Worm (Caenorhabditis elegans) whole organism, L4 larva: Measurements from ENCODE around the gene F21C10.9.

Source experiments
- F26F4.8 ChIP-seq: fragments of 200-800 bp; sonication (Bioruptor generic); conservative IDR thresholded peaks from 2 replicates; pipeline ENCODE4 v1.3.6; 2022; ENCODE audit warnings: missing genetic modification characterization, missing compliant biosample characterization
- F37D6.2 ChIP-seq: sonication (generic microtip); optimal IDR thresholded peaks from 2 replicates; lab custom pipeline; 2016; ENCODE audit warnings: mild to moderate bottlenecking, missing genetic modification characterization, missing compliant biosample characterization
- T26A8.4 ChIP-seq: fragments of 200-800 bp; sonication (Bioruptor generic); IDR thresholded peaks from 2 replicates; pipeline ENCODE4 v1.3.6; 2022; ENCODE audit warnings: missing genetic modification characterization, missing compliant biosample characterization
- Y105C5A.15 ChIP-seq: fragments of 200-800 bp; sonication (Bioruptor generic); IDR thresholded peaks from 2 replicates; pipeline ENCODE4 v1.3.6; 2022; ENCODE audit warnings: missing genetic modification characterization, missing compliant biosample characterization
- Y5F2A.4 ChIP-seq: fragments of 200-800 bp; sonication (Bioruptor generic); optimal IDR thresholded peaks from 2 replicates; lab custom pipeline; 2018; ENCODE audit warnings: mild to moderate bottlenecking, missing genetic modification characterization, missing compliant biosample characterization
- Y75B8A.6 ChIP-seq: fragments of 200-800 bp; sonication (Bioruptor generic); IDR thresholded peaks from 2 replicates; pipeline ENCODE4 v1.3.6; 2022; ENCODE audit warnings: missing genetic modification reagents, missing genetic modification characterization, missing compliant biosample characterization
- ZK546.5 ChIP-seq, 2 experiments: sonication (generic microtip); optimal IDR thresholded peaks; 2 replicates each; lab custom pipeline; 2017; ENCODE audit warnings: missing biosample characterization in 2 of 2, missing genetic modification characterization in 2 of 2
- aha-1 ChIP-seq: fragments of 150-350 bp; peaks from one replicate; lab custom pipeline; 2014; ENCODE audit warnings: missing biosample characterization, missing genetic modification characterization
- aly-2 ChIP-seq: sonication (generic microtip); optimal IDR thresholded peaks from 2 replicates; lab custom pipeline; 2018; ENCODE audit warnings: missing biosample characterization, missing genetic modification characterization
- ama-1 ChIP-seq: fragments of 150-350 bp; optimal IDR thresholded peaks from 2 replicates; lab custom pipeline; 2014; ENCODE audit warnings: inconsistent platforms, mixed read lengths
- attf-4 ChIP-seq: sonication (generic microtip); optimal IDR thresholded peaks from 3 replicates; lab custom pipeline; 2017; ENCODE audit warnings: missing biosample characterization, missing genetic modification characterization
- ceh-28 ChIP-seq: fragments of 150-350 bp; optimal IDR thresholded peaks from 2 replicates; lab custom pipeline; 2014; ENCODE audit warnings: missing biosample characterization, missing genetic modification reagents, missing genetic modification characterization
- ceh-32 ChIP-seq: sonication (generic microtip); optimal IDR thresholded peaks from 2 replicates; lab custom pipeline; 2016; ENCODE audit warnings: mild to moderate bottlenecking, missing genetic modification characterization, missing compliant biosample characterization; ENCODE audit not compliant: poor library complexity
- ceh-82 ChIP-seq: sonication (generic microtip); optimal IDR thresholded peaks from 2 replicates; lab custom pipeline; 2017; ENCODE audit warnings: missing biosample characterization, missing genetic modification characterization
- ctbp-1 ChIP-seq: fragments of 200-800 bp; sonication (Bioruptor generic); IDR thresholded peaks from 2 replicates; pipeline ENCODE4 v1.3.6; 2022; ENCODE audit warnings: missing genetic modification reagents, missing genetic modification characterization, missing compliant biosample characterization
- daf-16 ChIP-seq, 3 experiments: sonication (generic microtip); optimal IDR thresholded peaks; 2 replicates each; lab custom pipeline; 2016 to 2017; ENCODE audit warnings: missing genetic modification characterization in 3 of 3, missing genetic modification reagents in 3 of 3, mild to moderate bottlenecking in 2 of 3, missing compliant biosample characterization in 2 of 3, missing biosample characterization in 1 of 3, moderate library complexity in 1 of 3
- daf-19 ChIP-seq: fragments of 200-800 bp; sonication (Bioruptor generic); conservative IDR thresholded peaks from 2 replicates; pipeline ENCODE4 v1.3.6; 2022; ENCODE audit warnings: missing genetic modification characterization, missing compliant biosample characterization
- daf-8 ChIP-seq: fragments of 200-800 bp; sonication (Bioruptor generic); IDR thresholded peaks from 2 replicates; pipeline ENCODE4 v1.3.6; 2022; ENCODE audit warnings: missing genetic modification characterization, missing compliant biosample characterization
- dmd-9 ChIP-seq: fragments of 200-800 bp; sonication (Bioruptor generic); IDR thresholded peaks from 2 replicates; pipeline ENCODE4 v1.3.6; 2022; ENCODE audit warnings: missing genetic modification reagents, missing genetic modification characterization, missing compliant biosample characterization
- dve-1 ChIP-seq: sonication (generic microtip); optimal IDR thresholded peaks from 2 replicates; lab custom pipeline; 2017; ENCODE audit warnings: antibody characterized with exemption, mild to moderate bottlenecking, missing genetic modification characterization, missing compliant biosample characterization; ENCODE audit not compliant: insufficient read depth
- egl-43 ChIP-seq: fragments of 200-800 bp; sonication (Bioruptor generic); IDR thresholded peaks from 2 replicates; pipeline ENCODE4 v1.3.6; 2022; ENCODE audit warnings: missing genetic modification reagents, missing genetic modification characterization, missing compliant biosample characterization
- hif-1 ChIP-seq, 2 experiments: sonication (generic microtip); optimal IDR thresholded peaks; 2 replicates each; lab custom pipeline; 2016 to 2017; ENCODE audit warnings: missing compliant biosample characterization in 2 of 2, missing genetic modification characterization in 2 of 2, missing genetic modification reagents in 2 of 2, missing genotype in 2 of 2, mild to moderate bottlenecking in 1 of 2
- hmg-1.1 ChIP-seq: fragments of 200-800 bp; sonication (Bioruptor generic); IDR thresholded peaks from 2 replicates; pipeline ENCODE4 v1.3.6; 2022; ENCODE audit warnings: missing genetic modification reagents, missing genetic modification characterization, missing compliant biosample characterization
- jun-1 ChIP-seq: fragments of 150-350 bp; optimal IDR thresholded peaks from 2 replicates; lab custom pipeline; 2014; ENCODE audit warnings: missing biosample characterization, missing genetic modification reagents, missing genetic modification characterization
- lim-7 ChIP-seq: fragments of 200-800 bp; sonication (Bioruptor generic); IDR thresholded peaks from 2 replicates; pipeline ENCODE4 v1.3.6; 2022; ENCODE audit warnings: missing genetic modification characterization, missing compliant biosample characterization
- lin-29 ChIP-seq: fragments of 200-800 bp; sonication (Bioruptor generic); IDR thresholded peaks from 2 replicates; pipeline ENCODE4 v1.3.6; 2022; ENCODE audit warnings: missing genetic modification reagents, missing genetic modification characterization, missing compliant biosample characterization
- lin-39 ChIP-seq: fragments of 150-350 bp; optimal IDR thresholded peaks from 2 replicates; lab custom pipeline; 2014; ENCODE audit warnings: missing biosample characterization, missing genetic modification reagents, missing genetic modification characterization
- lsy-2 ChIP-seq, 2 experiments: fragments of 150-350 bp in 1 of 2; sonication (generic microtip) in 1 of 2; optimal IDR thresholded peaks; 2 replicates each; lab custom pipeline; 2014 to 2017; ENCODE audit warnings: missing biosample characterization in 2 of 2, missing genetic modification characterization in 2 of 2
- madf-5 ChIP-seq, 2 experiments: fragments of 200-800 bp; sonication (Bioruptor generic); IDR thresholded peaks; 2 replicates each; pipeline ENCODE4 v1.3.6; 2022; ENCODE audit warnings: missing compliant biosample characterization in 2 of 2, missing genetic modification characterization in 2 of 2
- mdt-29 ChIP-seq: fragments of 200-800 bp; sonication (Bioruptor generic); IDR thresholded peaks from 2 replicates; pipeline ENCODE4 v1.3.6; 2022; ENCODE audit warnings: missing genetic modification reagents, missing genetic modification characterization, missing compliant biosample characterization
- mep-1 ChIP-seq: fragments of 150-350 bp; sonication (generic microtip); optimal IDR thresholded peaks from 3 replicates; lab custom pipeline; 2014; ENCODE audit warnings: missing biosample characterization, missing genetic modification characterization
- mxl-2 ChIP-seq: fragments of 200-800 bp; sonication (Bioruptor generic); conservative IDR thresholded peaks from 2 replicates; pipeline ENCODE4 v1.3.6; 2022; ENCODE audit warnings: missing genetic modification reagents, missing genetic modification characterization, missing compliant biosample characterization
- nhr-10 ChIP-seq: fragments of 150-350 bp; optimal IDR thresholded peaks from 2 replicates; lab custom pipeline; 2014; ENCODE audit warnings: missing biosample characterization, missing genetic modification characterization
- nhr-102 ChIP-seq: sonication (generic microtip); optimal IDR thresholded peaks from 2 replicates; lab custom pipeline; 2016; ENCODE audit warnings: mild to moderate bottlenecking, missing genetic modification characterization, moderate library complexity, missing compliant biosample characterization
- nhr-11 ChIP-seq: fragments of 150-350 bp; optimal IDR thresholded peaks from 2 replicates; lab custom pipeline; 2014; ENCODE audit warnings: missing biosample characterization, missing genetic modification characterization
- nhr-237 ChIP-seq: sonication (generic microtip); optimal IDR thresholded peaks from 2 replicates; lab custom pipeline; 2017; ENCODE audit warnings: missing biosample characterization, missing genetic modification characterization
- nhr-25 ChIP-seq: sonication (generic microtip); optimal IDR thresholded peaks from 2 replicates; lab custom pipeline; 2017; ENCODE audit warnings: missing genetic modification characterization, mild to moderate bottlenecking, missing compliant biosample characterization, antibody characterized with exemption, moderate library complexity, borderline replicate concordance; ENCODE audit not compliant: insufficient read depth
- nhr-76 ChIP-seq: fragments of 150-350 bp; optimal IDR thresholded peaks from 2 replicates; lab custom pipeline; 2014; ENCODE audit warnings: missing biosample characterization, missing genetic modification characterization
- pha-4 ChIP-seq, 2 experiments: fragments of 150-350 bp in 1 of 2; fragments of 200-800 bp in 1 of 2; sonication (Bioruptor generic) in 1 of 2; IDR thresholded peaks in 1 of 2; optimal IDR thresholded peaks in 1 of 2; 2 replicates each; pipeline versions ENCODE4 v1.3.6 to Lab custom; 2014 to 2022; ENCODE audit warnings: missing genetic modification characterization in 2 of 2, missing genetic modification reagents in 2 of 2, missing biosample characterization in 1 of 2, missing compliant biosample characterization in 1 of 2
- pqm-1 ChIP-seq: sonication (generic microtip); optimal IDR thresholded peaks from 2 replicates; lab custom pipeline; 2017; ENCODE audit warnings: missing biosample characterization, missing genetic modification characterization
- skn-1 ChIP-seq: fragments of 150-350 bp; optimal IDR thresholded peaks from 2 replicates; lab custom pipeline; 2014; ENCODE audit warnings: missing biosample characterization, missing genetic modification characterization
- snpc-4 ChIP-seq: fragments of 150-350 bp; optimal IDR thresholded peaks from 2 replicates; lab custom pipeline; 2014; ENCODE audit warnings: missing biosample characterization, missing genetic modification characterization
- tag-97 ChIP-seq: fragments of 200-800 bp; sonication (Bioruptor generic); IDR thresholded peaks from 2 replicates; pipeline ENCODE4 v1.3.6; 2022; ENCODE audit warnings: missing genetic modification characterization, missing compliant biosample characterization
- unc-130 ChIP-seq: sonication (generic microtip); optimal IDR thresholded peaks from 2 replicates; lab custom pipeline; 2016; ENCODE audit warnings: missing genetic modification reagents, missing genetic modification characterization, missing compliant biosample characterization
- unc-62 ChIP-seq, 3 experiments: fragments of 150-350 bp in 1 of 3; sonication (generic microtip); optimal IDR thresholded peaks in 2 of 3; peaks in 1 of 3; 1 replicate in 1 of 3; 2 replicates in 2 of 3; lab custom pipeline; 2014 to 2017; ENCODE audit warnings: missing biosample characterization in 3 of 3, missing genetic modification characterization in 3 of 3, missing genetic modification reagents in 3 of 3, missing genotype in 1 of 3
- vab-7 ChIP-seq: fragments of 200-800 bp; sonication (Bioruptor generic); IDR thresholded peaks from 2 replicates; pipeline ENCODE4 v1.3.6; 2022; ENCODE audit warnings: missing genetic modification reagents, missing genetic modification characterization, missing compliant biosample characterization
- zag-1 ChIP-seq: fragments of 150-350 bp; optimal IDR thresholded peaks from 2 replicates; lab custom pipeline; 2014; ENCODE audit warnings: missing biosample characterization, missing genetic modification characterization
- zfp-3 ChIP-seq: fragments of 200-800 bp; sonication (Bioruptor generic); conservative IDR thresholded peaks from 2 replicates; pipeline ENCODE4 v1.3.6; 2022; ENCODE audit warnings: missing genetic modification reagents, missing genetic modification characterization, missing compliant biosample characterization
- zip-2 ChIP-seq: fragments of 150-350 bp; optimal IDR thresholded peaks from 2 replicates; lab custom pipeline; 2014; ENCODE audit warnings: missing biosample characterization, missing genetic modification characterization
- ztf-11 ChIP-seq: fragments of 150-350 bp; optimal IDR thresholded peaks from 2 replicates; lab custom pipeline; 2014; ENCODE audit warnings: missing biosample characterization, missing genetic modification characterization

The F21C10.9 gene

DNA sequence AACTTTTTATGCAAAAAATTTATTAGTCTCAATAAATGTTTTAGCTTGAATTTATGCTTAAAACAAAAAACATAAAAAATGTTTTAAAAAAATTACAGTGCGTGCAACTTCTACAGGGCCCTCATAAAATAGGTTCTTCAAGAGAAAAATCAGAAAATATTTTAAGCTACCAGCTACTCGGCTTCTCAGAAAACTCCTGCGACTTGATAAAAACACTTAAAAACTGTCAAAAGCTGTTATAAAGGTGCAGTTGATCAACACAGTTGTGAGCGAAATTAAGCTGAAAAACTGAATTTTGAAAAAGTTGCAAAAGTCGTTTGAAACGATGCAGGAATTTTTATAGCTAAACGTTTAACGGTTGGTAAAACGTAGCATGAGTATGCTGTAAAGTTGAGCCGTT is 9.7 kb downstream of the F21C10.9 start (continued):
- 0 out of 2 replicates have a peak, but pooled peaks have one; percentile 6 for TF ChIP-seq lim-7 (GFP tag; lab: Robert Waterston, UW)
- no peak for TF ChIP-seq daf-8 (GFP tag; lab: Robert Waterston, UW)
- TF ChIP-seq Y5F2A.4 (GFP tag; lab: Kevin White, UChicago), result no peak
- TF ChIP-seq mxl-2 (GFP tag; lab: Robert Waterston, UW), result no peak
- no peak for TF ChIP-seq Y105C5A.15 (GFP tag; lab: Robert Waterston, UW)
- TF ChIP-seq nhr-237 (tag; lab: Kevin White, UChicago), result no peak
- no peak for TF ChIP-seq daf-16 (GFP tag; optimal IDR thresholded peaks at IDR 0.05; lab: Kevin White, UChicago)
- TF ChIP-seq daf-16 (tag; optimal IDR thresholded peaks at IDR 0.05; lab: Kevin White, UChicago), result no peak
- peak; percentile 78; the same call in 1 of the 2 replicates for TF ChIP-seq mdt-29 (GFP tag; lab: Robert Waterston, UW)
- peak; percentile 64 for TF ChIP-seq Y75B8A.6 (GFP tag; lab: Robert Waterston, UW)
- no peak for TF ChIP-seq mep-1 (tag; lab: Kevin White, UChicago)
- TF ChIP-seq hmg-1.1, result peak; percentile 67; the same call in 1 of the 2 replicates
- no peak for TF ChIP-seq ZK546.5 (tag; optimal IDR thresholded peaks at IDR 0.05; lab: Kevin White, UChicago)
- TF ChIP-seq snpc-4 (tag; lab: Kevin White, UChicago), result no peak
- TF ChIP-seq ama-1, result no peak
- peak; percentile 36; the same call in 1 of the 2 replicates for TF ChIP-seq lin-29 (GFP tag; lab: Robert Waterston, UW)
- TF ChIP-seq vab-7 (GFP tag; lab: Robert Waterston, UW), result peak; percentile 46; the same call in 1 of the 2 replicates
- peak; percentile 76; the same call in 1 of the 2 replicates for TF ChIP-seq T26A8.4 (GFP tag; lab: Robert Waterston, UW)
- TF ChIP-seq madf-5 (GFP tag; IDR thresholded peaks at IDR 0.05; lab: Robert Waterston, UW), result 0 out of 4 replicates have a peak, but pooled peaks of 1 of the 2 experiments have one; percentile 35
- no peak for TF ChIP-seq skn-1 (tag; lab: Kevin White, UChicago)
- TF ChIP-seq ceh-32 (tag; lab: Kevin White, UChicago), result no peak
- TF ChIP-seq daf-19, result peak; percentile 85; the same call in 1 of the 2 replicates
- TF ChIP-seq nhr-102, result no peak
- TF ChIP-seq nhr-10 (tag; lab: Kevin White, UChicago), result no peak
- no peak for TF ChIP-seq dve-1
- no peak for TF ChIP-seq zag-1
- no peak for TF ChIP-seq nhr-25
- no peak for TF ChIP-seq ceh-82 (tag; lab: Kevin White, UChicago)
- TF ChIP-seq nhr-11 (tag; lab: Kevin White, UChicago), result no peak
- TF ChIP-seq zfp-3 (GFP tag; lab: Robert Waterston, UW), result peak; percentile 96
- TF ChIP-seq egl-43 (GFP tag; lab: Robert Waterston, UW), result peak; percentile 56; the same call in 1 of the 2 replicates
- TF ChIP-seq ceh-28 (tag; lab: Kevin White, UChicago), result no peak
- no peak for TF ChIP-seq F37D6.2
- no peak for TF ChIP-seq attf-4 (tag; lab: Kevin White, UChicago)
- TF ChIP-seq unc-62 (GFP tag; optimal IDR thresholded peaks at IDR 0.05 in 1 of 2; lab: Kevin White, UChicago), result no peak
- no peak for TF ChIP-seq unc-62 (tag; optimal IDR thresholded peaks at IDR 0.05; lab: Kevin White, UChicago)
- TF ChIP-seq pha-4 (GFP tag; IDR thresholded peaks at IDR 0.05; lab: Robert Waterston, UW), result peak; percentile 71
- no peak for TF ChIP-seq pha-4 (tag; optimal IDR thresholded peaks at IDR 0.05; lab: Kevin White, UChicago)
- TF ChIP-seq F26F4.8 (GFP tag; lab: Robert Waterston, UW), result no peak
- no peak for TF ChIP-seq ztf-11 (tag; lab: Kevin White, UChicago)
- no peak for TF ChIP-seq aha-1
- TF ChIP-seq ctbp-1 (GFP tag; lab: Robert Waterston, UW), result peak; percentile 88
- TF ChIP-seq unc-130 (GFP tag; lab: Kevin White, UChicago), result no peak
- TF ChIP-seq lsy-2 (tag; optimal IDR thresholded peaks at IDR 0.05; lab: Kevin White, UChicago), result no peak
- no peak for TF ChIP-seq aly-2 (tag; lab: Kevin White, UChicago)
- no peak for TF ChIP-seq pqm-1 (tag; lab: Kevin White, UChicago)
- no peak for TF ChIP-seq jun-1
- TF ChIP-seq dmd-9 (GFP tag; lab: Robert Waterston, UW), result 0 out of 2 replicates have a peak, but pooled peaks have one; percentile 47
- TF ChIP-seq hif-1 (tag; optimal IDR thresholded peaks at IDR 0.05; lab: Kevin White, UChicago), result no peak
- no peak for TF ChIP-seq zip-2 (tag; lab: Kevin White, UChicago)
- no peak for TF ChIP-seq nhr-76 (tag; lab: Kevin White, UChicago)
- no peak for TF ChIP-seq lin-39
- TF ChIP-seq tag-97 (GFP tag; lab: Robert Waterston, UW), result no peak
